Fruit fly (Drosophila melanogaster) whole organism, wandering third instar larva: ENCODE measurements around the gene CG33223.

ENCODE experiments used
- CG32264 ChIP-seq: fragments of 200-800 bp; sonication (Bioruptor generic); optimal IDR thresholded peaks from 2 replicates; lab custom pipeline; 2016; ENCODE audit warnings: missing biosample characterization, missing genetic modification characterization
- Hr83 ChIP-seq: fragments of 200-300 bp; sonication (Bioruptor generic); optimal IDR thresholded peaks from 2 replicates; lab custom pipeline; 2016; ENCODE audit warnings: missing biosample characterization, mild to moderate bottlenecking, missing genetic modification characterization, moderate library complexity; ENCODE audit not compliant: poor library complexity, severe bottlenecking
- br ChIP-seq: fragments of 200-800 bp; sonication (Bioruptor generic); optimal IDR thresholded peaks from 2 replicates; lab custom pipeline; 2016; ENCODE audit warnings: missing biosample characterization, missing genetic modification characterization
- brk ChIP-seq: fragments of 200-800 bp; sonication (Bioruptor generic); optimal IDR thresholded peaks from 2 replicates; lab custom pipeline; 2016; ENCODE audit warnings: missing biosample characterization, mild to moderate bottlenecking, missing genetic modification characterization
- foxo ChIP-seq, 2 experiments: fragments of 200-800 bp; sonication (Bioruptor generic); optimal IDR thresholded peaks; 2 replicates in 1 of 2; 3 replicates in 1 of 2; lab custom pipeline; 2016 to 2017; ENCODE audit warnings: missing biosample characterization in 2 of 2, missing genetic modification characterization in 2 of 2
- psq ChIP-seq: fragments of 200-800 bp; sonication (Bioruptor generic); optimal IDR thresholded peaks from 3 replicates; lab custom pipeline; 2017; ENCODE audit warnings: missing biosample characterization, mild to moderate bottlenecking, missing genetic modification characterization, moderate library complexity
- tai ChIP-seq: sonication (Bioruptor generic); optimal IDR thresholded peaks from 2 replicates; lab custom pipeline; 2016; ENCODE audit warnings: missing biosample characterization, missing genetic modification characterization

dm6 chrX:8459452-8460040 lies 24.1 kb downstream of the CG33223 start:
- TF ChIP-seq br (GFP tag; lab: Kevin White, UChicago): no peak
- TF ChIP-seq brk (GFP tag; lab: Kevin White, UChicago): no peak
- no peak for TF ChIP-seq psq (GFP tag; lab: Kevin White, UChicago)
- no peak for TF ChIP-seq Hr83 (GFP tag; lab: Kevin White, UChicago)
- no peak for TF ChIP-seq foxo (GFP tag; optimal IDR thresholded peaks at IDR 0.05; lab: Kevin White, UChicago)
- TF ChIP-seq tai (GFP tag; lab: Kevin White, UChicago): no peak
- TF ChIP-seq CG32264 (GFP tag; lab: Kevin White, UChicago): no peak
